Worm (Caenorhabditis elegans) whole organism, mixed stage, embryonic: ENCODE results near the gene H19J13.2.
"Not testable (repeated sequence)": the region's sequence is repeated elsewhere in the genome, so short reads cannot be mapped to it uniquely, and the experiment has no call there.

Experiments used
- M03D4.4 ChIP-seq: sonication (generic microtip); optimal IDR thresholded peaks from 2 replicates; lab custom pipeline; 2017; ENCODE audit warnings: mild to moderate bottlenecking, missing genetic modification characterization, missing compliant biosample characterization
- blmp-1 ChIP-seq: fragments of 150-350 bp; optimal IDR thresholded peaks from 2 replicates; lab custom pipeline; 2014; ENCODE audit warnings: missing biosample characterization, missing genetic modification characterization
- ceh-39 ChIP-seq: fragments of 150-350 bp; optimal IDR thresholded peaks from 2 replicates; lab custom pipeline; 2014; ENCODE audit warnings: missing biosample characterization, missing genetic modification characterization
- ceh-43 ChIP-seq: fragments of 200-800 bp; sonication (Bioruptor generic); optimal IDR thresholded peaks from 2 replicates; lab custom pipeline; 2018; ENCODE audit warnings: mild to moderate bottlenecking, missing genetic modification characterization, moderate library complexity, missing compliant biosample characterization
- ceh-83 ChIP-seq: fragments of 200-800 bp; sonication (Bioruptor generic); optimal IDR thresholded peaks from 2 replicates; lab custom pipeline; 2018; ENCODE audit warnings: mild to moderate bottlenecking, missing genetic modification characterization, missing compliant biosample characterization
- ces-1 ChIP-seq: fragments of 150-350 bp; optimal IDR thresholded peaks from 2 replicates; lab custom pipeline; 2014; ENCODE audit warnings: missing biosample characterization, missing genetic modification reagents, missing genetic modification characterization
- cnd-1 ChIP-seq: fragments of 200-800 bp; sonication (Bioruptor generic); optimal IDR thresholded peaks from 2 replicates; lab custom pipeline; 2018; ENCODE audit warnings: mild to moderate bottlenecking, missing genetic modification characterization, missing compliant biosample characterization
- drap-1 ChIP-seq: fragments of 200-800 bp; sonication (Bioruptor generic); optimal IDR thresholded peaks from 3 replicates; lab custom pipeline; 2018; ENCODE audit warnings: mild to moderate bottlenecking, missing genetic modification characterization, missing compliant biosample characterization
- elt-1 ChIP-seq: sonication (generic microtip); optimal IDR thresholded peaks from 2 replicates; lab custom pipeline; 2017; ENCODE audit warnings: missing genetic modification characterization, mild to moderate bottlenecking, missing compliant biosample characterization, antibody characterized with exemption, moderate library complexity, borderline replicate concordance; ENCODE audit not compliant: insufficient read depth
- elt-3 ChIP-seq: fragments of 150-350 bp; optimal IDR thresholded peaks from 2 replicates; lab custom pipeline; 2014; ENCODE audit warnings: missing biosample characterization, missing genetic modification characterization
- flh-1 ChIP-seq: fragments of 200-800 bp; sonication (Bioruptor generic); optimal IDR thresholded peaks from 2 replicates; lab custom pipeline; 2018; ENCODE audit warnings: mild to moderate bottlenecking, missing genetic modification characterization, moderate library complexity, missing compliant biosample characterization
- ham-2 ChIP-seq: fragments of 200-800 bp; sonication (Bioruptor generic); optimal IDR thresholded peaks from 2 replicates; lab custom pipeline; 2018; ENCODE audit warnings: mild to moderate bottlenecking, missing genetic modification characterization, missing compliant biosample characterization
- hlh-1 ChIP-seq: fragments of 150-350 bp; optimal IDR thresholded peaks from 2 replicates; lab custom pipeline; 2014; ENCODE audit warnings: missing biosample characterization, missing genetic modification reagents, missing genetic modification characterization
- lin-13 ChIP-seq: fragments of 150-350 bp; optimal IDR thresholded peaks from 2 replicates; lab custom pipeline; 2014; ENCODE audit warnings: missing biosample characterization, missing genetic modification characterization
- lin-32 ChIP-seq: fragments of 200-800 bp; sonication (Bioruptor generic); optimal IDR thresholded peaks from 2 replicates; lab custom pipeline; 2018; ENCODE audit warnings: mild to moderate bottlenecking, missing genetic modification characterization, missing compliant biosample characterization
- lsy-2 ChIP-seq: fragments of 150-350 bp; optimal IDR thresholded peaks from 2 replicates; lab custom pipeline; 2014; ENCODE audit warnings: missing biosample characterization, missing genetic modification characterization
- mab-5 ChIP-seq: fragments of 150-350 bp; optimal IDR thresholded peaks from 2 replicates; lab custom pipeline; 2014; ENCODE audit warnings: missing biosample characterization, missing genetic modification characterization
- mep-1 ChIP-seq: fragments of 150-350 bp; optimal IDR thresholded peaks from 2 replicates; lab custom pipeline; 2017; ENCODE audit warnings: missing biosample characterization, missing genetic modification reagents, missing genetic modification characterization, inconsistent platforms
- mls-2 ChIP-seq: sonication (generic microtip); optimal IDR thresholded peaks from 2 replicates; lab custom pipeline; 2016; ENCODE audit warnings: mild to moderate bottlenecking, missing genetic modification characterization, moderate library complexity, missing compliant biosample characterization
- nhr-12 ChIP-seq: fragments of 150-350 bp; optimal IDR thresholded peaks from 2 replicates; lab custom pipeline; 2014; ENCODE audit warnings: missing biosample characterization, missing genetic modification characterization
- nhr-2 ChIP-seq: fragments of 150-350 bp; optimal IDR thresholded peaks from 2 replicates; lab custom pipeline; 2014; ENCODE audit warnings: missing biosample characterization, missing genetic modification characterization
- nhr-237 ChIP-seq: fragments of 150-350 bp; optimal IDR thresholded peaks from 2 replicates; lab custom pipeline; 2014; ENCODE audit warnings: missing biosample characterization, missing genetic modification characterization
- nhr-28 ChIP-seq: fragments of 150-350 bp; optimal IDR thresholded peaks from 2 replicates; lab custom pipeline; 2014; ENCODE audit warnings: missing biosample characterization, missing genetic modification characterization
- nhr-76 ChIP-seq: sonication (generic microtip); optimal IDR thresholded peaks from 2 replicates; lab custom pipeline; 2017; ENCODE audit warnings: missing biosample characterization, missing genetic modification characterization
- pha-4 ChIP-seq: fragments of 150-350 bp; optimal IDR thresholded peaks from 2 replicates; lab custom pipeline; 2018; ENCODE audit warnings: missing biosample characterization, missing genetic modification reagents, missing genetic modification characterization
- sem-2 ChIP-seq: fragments of 200-800 bp; sonication (Bioruptor generic); optimal IDR thresholded peaks from 2 replicates; lab custom pipeline; 2018; ENCODE audit warnings: mild to moderate bottlenecking, missing genetic modification characterization, missing compliant biosample characterization
- sptf-1 ChIP-seq: sonication (generic microtip); optimal IDR thresholded peaks from 2 replicates; lab custom pipeline; 2017; ENCODE audit warnings: mild to moderate bottlenecking, missing genetic modification characterization, moderate library complexity, missing compliant biosample characterization
- tbx-8 ChIP-seq: fragments of 200-800 bp; sonication (Bioruptor generic); optimal IDR thresholded peaks from 2 replicates; lab custom pipeline; 2018; ENCODE audit warnings: mild to moderate bottlenecking, missing genetic modification characterization, moderate library complexity, missing compliant biosample characterization
- unc-120 ChIP-seq: sonication (generic microtip); optimal IDR thresholded peaks from 2 replicates; lab custom pipeline; 2017; ENCODE audit warnings: missing genetic modification characterization, missing compliant biosample characterization; ENCODE audit not compliant: poor library complexity, severe bottlenecking
- unc-39 ChIP-seq: fragments of 150-350 bp; optimal IDR thresholded peaks from 2 replicates; lab custom pipeline; 2014; ENCODE audit warnings: missing biosample characterization, missing genetic modification characterization
- unc-62 ChIP-seq: fragments of 150-350 bp; optimal IDR thresholded peaks from 2 replicates; lab custom pipeline; 2014; ENCODE audit warnings: missing biosample characterization, missing genetic modification reagents, missing genetic modification characterization
- zip-8 ChIP-seq: fragments of 150-350 bp; optimal IDR thresholded peaks from 2 replicates; lab custom pipeline; 2014; ENCODE audit warnings: missing biosample characterization, missing genetic modification characterization
- ztf-11 ChIP-seq: fragments of 150-350 bp; optimal IDR thresholded peaks from 2 replicates; lab custom pipeline; 2014; ENCODE audit warnings: missing biosample characterization, missing genetic modification characterization

H19J13.2 gene

DNA sequence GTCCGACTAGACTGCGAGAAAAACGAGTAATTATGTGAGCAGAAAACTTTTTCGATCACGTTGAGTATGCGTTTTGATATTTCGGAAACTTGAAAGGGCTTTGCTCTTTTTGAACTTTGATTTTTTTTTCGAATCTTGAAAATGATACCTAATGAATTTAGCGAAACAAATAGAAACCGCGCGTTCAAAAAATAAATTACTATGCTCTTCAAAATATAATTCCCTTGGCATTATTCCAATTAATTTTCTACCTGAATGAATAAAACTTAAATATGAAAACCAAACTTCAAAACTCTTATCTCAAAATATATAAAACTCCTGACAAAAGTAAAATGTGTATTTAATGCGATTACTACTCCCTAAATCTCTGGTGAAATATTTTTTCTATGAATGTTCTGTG lies 41.5 kb upstream of the H19J13.2 start, which contains the start of gene xtr-2:
Gene xtr-2, plus strand, starts transcription at position 301 of the 400 bp plus-strand sequence.
- TF ChIP-seq nhr-76 (tag; lab: Kevin White, UChicago) (no peak), nhr-28 (tag; lab: Kevin White, UChicago) (no peak), unc-120 (tag; lab: Kevin White, UChicago) (no peak), flh-1 (GFP tag; lab: Kevin White, UChicago) (no peak), sptf-1 (tag; lab: Kevin White, UChicago) (no peak), unc-39 (tag; lab: Kevin White, UChicago) (no peak), cnd-1 (tag; lab: Kevin White, UChicago) (no peak), ces-1 (no peak), lin-13 (tag; lab: Kevin White, UChicago) (no peak), mab-5 (tag; lab: Kevin White, UChicago) (no peak), nhr-12 (tag; lab: Kevin White, UChicago) (no peak), lin-32 (no peak), tbx-8 (GFP tag; lab: Kevin White, UChicago) (no peak)

DNA sequence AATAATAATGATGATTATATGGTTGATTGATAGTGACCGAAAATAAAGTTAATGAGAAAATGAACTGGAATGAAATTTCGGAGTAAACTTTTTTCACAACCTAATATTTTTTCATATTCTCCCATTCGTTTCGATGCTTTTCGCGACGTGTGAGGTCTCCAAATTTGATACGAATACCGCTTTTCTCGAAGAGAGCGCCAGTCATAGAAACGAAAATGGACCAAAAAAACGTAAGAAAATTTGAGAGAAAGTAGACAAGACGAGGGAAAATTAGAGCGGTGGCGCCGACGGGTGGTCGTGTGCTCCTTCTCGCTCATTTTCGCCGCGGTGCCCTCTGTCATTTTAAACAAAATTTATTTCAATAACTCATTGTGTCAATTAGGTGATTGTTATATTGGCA lies 40.6 kb upstream of the H19J13.2 start:
- no peak for TF ChIP-seq zip-8 (tag; lab: Kevin White, UChicago)
- no peak for TF ChIP-seq cnd-1 (tag; lab: Kevin White, UChicago)
- no peak for TF ChIP-seq drap-1
- no peak for TF ChIP-seq ceh-39 (tag; lab: Kevin White, UChicago)
- TF ChIP-seq mep-1 (tag; lab: Kevin White, UChicago): no peak
- no peak for TF ChIP-seq tbx-8 (GFP tag; lab: Kevin White, UChicago)
- TF ChIP-seq nhr-237 (tag; lab: Kevin White, UChicago): no peak
- TF ChIP-seq lsy-2 (tag; lab: Kevin White, UChicago): no peak
- TF ChIP-seq unc-39 (tag; lab: Kevin White, UChicago): no peak
- TF ChIP-seq sptf-1 (tag; lab: Kevin White, UChicago): no peak
- TF ChIP-seq ztf-11 (tag; lab: Kevin White, UChicago): no peak
- TF ChIP-seq ham-2 (GFP tag; lab: Kevin White, UChicago): no peak
- no peak for TF ChIP-seq sem-2 (GFP tag; lab: Kevin White, UChicago)

DNA sequence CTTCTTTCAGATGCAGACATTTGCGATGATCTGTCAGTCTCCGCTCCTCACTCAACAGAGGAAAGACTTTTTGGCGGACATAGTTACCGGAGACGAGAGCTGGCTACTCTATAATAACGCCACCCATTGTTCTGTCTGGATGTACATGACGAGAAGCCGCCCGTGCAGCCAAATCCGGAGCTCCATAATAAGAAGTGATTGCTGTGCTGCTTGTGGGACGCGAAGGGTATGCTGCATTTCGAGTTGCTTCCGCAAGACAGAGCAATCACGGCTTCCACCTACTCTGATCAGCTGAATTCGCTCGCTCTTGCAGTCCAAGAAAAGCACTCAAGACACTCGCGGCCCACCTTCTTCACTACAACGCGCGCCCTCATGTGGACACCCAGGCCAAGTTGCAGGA lies 40.0 kb upstream of the H19J13.2 start:
- TF ChIP-seq nhr-2: no peak
- no peak for TF ChIP-seq nhr-237 (tag; lab: Kevin White, UChicago)
- no peak for TF ChIP-seq cnd-1 (tag; lab: Kevin White, UChicago)
- TF ChIP-seq pha-4 (tag; lab: Kevin White, UChicago): no peak
- TF ChIP-seq elt-3 (tag; lab: Kevin White, UChicago): no peak
- no peak for TF ChIP-seq blmp-1 (tag; lab: Kevin White, UChicago)
- TF ChIP-seq elt-1 (tag; lab: Kevin White, UChicago): no peak
- no peak for TF ChIP-seq ces-1
- no peak for TF ChIP-seq drap-1
- no peak for TF ChIP-seq lin-32
- TF ChIP-seq sptf-1 (tag; lab: Kevin White, UChicago): no peak
- TF ChIP-seq ceh-39 (tag; lab: Kevin White, UChicago): no peak
- no peak for TF ChIP-seq ceh-43 (GFP tag; lab: Kevin White, UChicago)
- TF ChIP-seq ztf-11 (tag; lab: Kevin White, UChicago): no peak
- TF ChIP-seq unc-120 (tag; lab: Kevin White, UChicago): no peak
- no peak for TF ChIP-seq M03D4.4 (tag; lab: Kevin White, UChicago)
- TF ChIP-seq mls-2 (tag; lab: Kevin White, UChicago): no peak
- no peak for TF ChIP-seq nhr-12 (tag; lab: Kevin White, UChicago)
- no peak for TF ChIP-seq sem-2 (GFP tag; lab: Kevin White, UChicago)

DNA sequence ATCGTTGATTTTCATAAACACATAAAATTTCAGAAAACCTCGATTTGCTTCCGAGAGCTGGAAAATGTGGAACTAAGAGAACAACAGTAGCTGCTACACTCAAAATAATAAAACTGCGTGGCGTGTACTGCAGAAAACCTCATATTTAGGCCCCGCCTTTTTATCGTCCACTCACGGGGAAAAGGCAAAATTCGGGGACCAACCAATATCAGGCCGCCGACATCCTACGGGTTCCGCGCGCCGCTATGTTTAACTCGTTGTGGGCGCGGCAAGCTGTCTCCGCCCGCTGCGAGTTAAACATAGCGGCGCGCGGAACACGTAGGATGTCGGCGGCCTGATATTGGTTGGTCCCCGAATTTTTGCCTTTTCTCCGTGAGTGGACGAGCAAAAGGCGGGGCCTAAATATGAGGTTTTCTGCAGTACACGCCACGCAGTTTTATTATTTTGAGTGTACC lies 34.3 kb upstream of the H19J13.2 start, which contains the start of gene F17A2.16:
Gene F17A2.16, plus strand, starts transcription at position 405 of the 455 bp plus-strand sequence.
- TF ChIP-seq drap-1; ceh-39 (tag; lab: Kevin White, UChicago); cnd-1 (tag; lab: Kevin White, UChicago): not testable (repeated sequence)

DNA sequence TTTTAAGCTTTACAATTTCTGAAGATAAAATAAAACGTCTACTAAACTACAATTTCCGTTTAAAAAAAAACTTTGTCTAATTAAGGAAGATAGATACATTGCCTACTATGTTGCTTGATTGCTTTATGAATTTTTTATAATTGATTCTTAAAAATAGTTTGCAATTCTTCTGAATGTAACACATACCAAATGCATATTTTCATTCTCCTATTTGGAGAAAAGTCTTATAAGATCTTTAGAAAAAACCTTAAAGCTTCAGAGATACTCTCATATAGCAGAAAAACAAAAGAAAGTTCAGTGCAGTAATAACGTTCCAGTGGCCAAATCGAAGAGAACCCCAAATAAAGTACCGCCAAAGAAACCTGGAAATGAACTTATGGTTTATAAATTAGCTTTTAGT lies 32.8 kb upstream of the H19J13.2 start, which contains the start of gene phf-32:
Gene phf-32, plus strand, starts transcription at position 301 of the 400 bp plus-strand sequence.
- TF ChIP-seq lsy-2 (tag; lab: Kevin White, UChicago) (no peak), unc-62 (GFP tag; lab: Kevin White, UChicago) (no peak), ceh-83 (no peak), elt-3 (tag; lab: Kevin White, UChicago) (no peak), sem-2 (GFP tag; lab: Kevin White, UChicago) (no peak), unc-39 (tag; lab: Kevin White, UChicago) (no peak), mab-5 (tag; lab: Kevin White, UChicago) (no peak), ztf-11 (tag; lab: Kevin White, UChicago) (no peak), nhr-12 (tag; lab: Kevin White, UChicago) (no peak), hlh-1 (tag; lab: Kevin White, UChicago) (no peak), pha-4 (tag; lab: Kevin White, UChicago) (no peak), ceh-39 (tag; lab: Kevin White, UChicago) (no peak), flh-1 (GFP tag; lab: Kevin White, UChicago) (no peak), nhr-76 (tag; lab: Kevin White, UChicago) (no peak), tbx-8 (GFP tag; lab: Kevin White, UChicago) (no peak), lin-32 (no peak), ham-2 (GFP tag; lab: Kevin White, UChicago) (no peak), ceh-43 (GFP tag; lab: Kevin White, UChicago) (no peak), lin-13 (tag; lab: Kevin White, UChicago) (no peak), mep-1 (tag; lab: Kevin White, UChicago) (no peak)
- TF ChIP-seq, all 35 proteins: peak for 0
